Worm (Caenorhabditis elegans): ENCODE data around the gene F48F5.8.

ce11 chrV:20451793-20452192 is 26.7 kb downstream of the F48F5.8 start:
- no peak for TF ChIP-seq nhr-12 (tag; optimal IDR thresholded peaks at IDR 0.05)
- TF ChIP-seq ZK546.5 (tag; optimal IDR thresholded peaks at IDR 0.05) = no peak
- TF ChIP-seq nhr-10 (tag; optimal IDR thresholded peaks at IDR 0.05) = no peak
- TF ChIP-seq ama-1 (optimal IDR thresholded peaks at IDR 0.05) = no peak
- no peak for TF ChIP-seq unc-62 (GFP tag; optimal IDR thresholded peaks at IDR 0.05)
- TF ChIP-seq lin-11 (tag; optimal IDR thresholded peaks at IDR 0.05) = no peak
- TF ChIP-seq unc-55 (GFP tag; optimal IDR thresholded peaks at IDR 0.05) = no peak
- TF ChIP-seq elt-1 (tag; optimal IDR thresholded peaks at IDR 0.05) = no peak
- TF ChIP-seq nhr-77 (tag; optimal IDR thresholded peaks at IDR 0.05) = no peak
- TF ChIP-seq nhr-237 (tag; optimal IDR thresholded peaks at IDR 0.05) = no peak
- TF ChIP-seq ztf-11 (tag; optimal IDR thresholded peaks at IDR 0.05) = no peak
- TF ChIP-seq nhr-23 (tag; optimal IDR thresholded peaks at IDR 0.05) = no peak
- TF ChIP-seq Y55F3AM.14 (GFP tag; optimal IDR thresholded peaks at IDR 0.05) = no peak
